Worm (Caenorhabditis elegans) whole organism, young adult: ENCODE data around the gene F23B12.1.

Experiments used
- B0019.2 ChIP-seq: fragments of 200-800 bp; sonication (Bioruptor generic); conservative IDR thresholded peaks from 2 replicates; pipeline ENCODE4 v1.3.6; 2022; ENCODE audit warnings: missing genetic modification reagents, missing genetic modification characterization, missing compliant biosample characterization
- B0035.1 ChIP-seq: sonication (generic microtip); optimal IDR thresholded peaks from 2 replicates; lab custom pipeline; 2016; ENCODE audit warnings: missing genetic modification characterization, mild to moderate bottlenecking, missing compliant biosample characterization, missing genotype, missing genetic modification reagents
- F23B12.7 ChIP-seq: sonication (generic microtip); optimal IDR thresholded peaks from 2 replicates; lab custom pipeline; 2017; ENCODE audit warnings: missing genetic modification characterization, mild to moderate bottlenecking, missing compliant biosample characterization, antibody characterized with exemption, moderate library complexity; ENCODE audit not compliant: insufficient read depth
- F49E8.2 ChIP-seq: sonication (generic microtip); optimal IDR thresholded peaks from 3 replicates; lab custom pipeline; 2017; ENCODE audit warnings: missing genetic modification characterization, mild to moderate bottlenecking, missing compliant biosample characterization, antibody characterized with exemption, moderate library complexity; ENCODE audit not compliant: insufficient read depth
- F55B11.4 ChIP-seq: sonication (generic microtip); optimal IDR thresholded peaks from 2 replicates; lab custom pipeline; 2016; ENCODE audit warnings: missing compliant biosample characterization, missing genetic modification characterization, borderline replicate concordance; ENCODE audit not compliant: insufficient read depth
- F57A8.1 ChIP-seq: fragments of 200-800 bp; sonication (Bioruptor generic); optimal IDR thresholded peaks from 2 replicates; lab custom pipeline; 2018; ENCODE audit warnings: mild to moderate bottlenecking, missing genetic modification characterization, moderate library complexity, missing compliant biosample characterization
- Y53F4B.3 ChIP-seq: fragments of 200-800 bp; sonication (Bioruptor generic); IDR thresholded peaks from 2 replicates; pipeline ENCODE4 v1.3.6; 2022; ENCODE audit warnings: missing genetic modification reagents, missing genetic modification characterization, missing compliant biosample characterization
- Y53G8AR.9 ChIP-seq: fragments of 200-800 bp; sonication (Bioruptor generic); conservative IDR thresholded peaks from 2 replicates; pipeline ENCODE4 v1.3.6; 2022; ENCODE audit warnings: missing genetic modification reagents, missing genetic modification characterization, missing compliant biosample characterization
- akir-1 ChIP-seq: fragments of 200-800 bp; sonication (Bioruptor generic); optimal IDR thresholded peaks from 2 replicates; lab custom pipeline; 2018; ENCODE audit warnings: mild to moderate bottlenecking, missing genetic modification characterization, moderate library complexity, missing compliant biosample characterization
- ama-1 ChIP-seq, 3 experiments: fragments of 150-350 bp in 1 of 3; sonication (generic microtip) in 2 of 3; optimal IDR thresholded peaks; 2 replicates each; lab custom pipeline; 2014 to 2018; ENCODE audit warnings: missing biosample characterization in 2 of 3, missing genetic modification characterization in 2 of 3, missing genetic modification reagents in 2 of 3
- attf-3 ChIP-seq: fragments of 200-800 bp; sonication (Bioruptor generic); conservative IDR thresholded peaks from 2 replicates; pipeline ENCODE4 v1.3.6; 2022; ENCODE audit warnings: missing genetic modification reagents, missing genetic modification characterization, missing compliant biosample characterization
- attf-6 ChIP-seq: fragments of 200-800 bp; sonication (Bioruptor generic); IDR thresholded peaks from 2 replicates; pipeline ENCODE4 v1.3.6; 2022; ENCODE audit warnings: missing genetic modification reagents, missing genetic modification characterization, missing compliant biosample characterization
- bed-2 ChIP-seq: fragments of 200-800 bp; sonication (Bioruptor generic); IDR thresholded peaks from 2 replicates; pipeline ENCODE4 v1.3.6; 2022; ENCODE audit warnings: missing genetic modification reagents, missing genetic modification characterization, missing compliant biosample characterization
- cebp-1 ChIP-seq, 2 experiments: fragments of 200-800 bp in 1 of 2; sonication (Bioruptor generic) in 1 of 2; sonication (generic microtip) in 1 of 2; IDR thresholded peaks in 1 of 2; optimal IDR thresholded peaks in 1 of 2; 2 replicates each; pipeline versions ENCODE4 v1.3.6 to Lab custom; 2017 to 2022; ENCODE audit warnings: missing compliant biosample characterization in 2 of 2, missing genetic modification characterization in 2 of 2, mild to moderate bottlenecking in 1 of 2, missing genetic modification reagents in 1 of 2, moderate library complexity in 1 of 2
- cebp-2 ChIP-seq: fragments of 200-800 bp; sonication (Bioruptor generic); IDR thresholded peaks from 2 replicates; pipeline ENCODE4 v1.3.6; 2022; ENCODE audit warnings: missing genetic modification characterization, missing compliant biosample characterization
- ceh-79 ChIP-seq: sonication (generic microtip); optimal IDR thresholded peaks from 2 replicates; lab custom pipeline; 2017; ENCODE audit warnings: mild to moderate bottlenecking, missing genetic modification characterization, missing compliant biosample characterization
- die-1 ChIP-seq: sonication (generic microtip); optimal IDR thresholded peaks from 2 replicates; lab custom pipeline; 2016; ENCODE audit warnings: missing genotype, mild to moderate bottlenecking, missing genetic modification characterization, missing compliant biosample characterization
- dpff-1 ChIP-seq: sonication (generic microtip); optimal IDR thresholded peaks from 2 replicates; lab custom pipeline; 2017; ENCODE audit warnings: mild to moderate bottlenecking, missing genetic modification characterization, missing compliant biosample characterization
- egl-18 ChIP-seq: fragments of 200-800 bp; sonication (Bioruptor generic); IDR thresholded peaks from 2 replicates; pipeline ENCODE4 v1.3.6; 2022; ENCODE audit warnings: missing genetic modification reagents, missing genetic modification characterization, missing compliant biosample characterization
- ekl-4 ChIP-seq: fragments of 200-800 bp; sonication (Bioruptor generic); IDR thresholded peaks from 2 replicates; pipeline ENCODE4 v1.3.6; 2022; ENCODE audit warnings: missing genetic modification reagents, missing genetic modification characterization, missing compliant biosample characterization
- fkh-3 ChIP-seq: sonication (generic microtip); optimal IDR thresholded peaks from 2 replicates; lab custom pipeline; 2016; ENCODE audit warnings: mild to moderate bottlenecking, missing genetic modification characterization, missing compliant biosample characterization
- hmg-1.2 ChIP-seq: fragments of 200-800 bp; sonication (Bioruptor generic); IDR thresholded peaks from 2 replicates; pipeline ENCODE4 v1.3.6; 2022; ENCODE audit warnings: missing genetic modification reagents, missing genetic modification characterization, missing compliant biosample characterization
- hrde-1 ChIP-seq: sonication (generic microtip); optimal IDR thresholded peaks from 2 replicates; lab custom pipeline; 2016; ENCODE audit warnings: missing genetic modification characterization, mild to moderate bottlenecking, missing compliant biosample characterization, moderate library complexity, missing genotype, missing genetic modification reagents, borderline replicate concordance
- hsf-1 ChIP-seq: fragments of 200-800 bp; sonication (Bioruptor generic); IDR thresholded peaks from 2 replicates; pipeline ENCODE4 v1.3.6; 2022; ENCODE audit warnings: missing genetic modification reagents, missing genetic modification characterization, missing compliant biosample characterization
- lin-26 ChIP-seq: fragments of 200-800 bp; sonication (Bioruptor generic); IDR thresholded peaks from 2 replicates; pipeline ENCODE4 v1.3.6; 2022; ENCODE audit warnings: missing genetic modification reagents, missing genetic modification characterization, missing compliant biosample characterization
- madf-3 ChIP-seq: fragments of 200-800 bp; sonication (Bioruptor generic); IDR thresholded peaks from 2 replicates; pipeline ENCODE4 v1.3.6; 2022; ENCODE audit warnings: missing genetic modification reagents, missing genetic modification characterization, missing compliant biosample characterization
- nfya-2 ChIP-seq: fragments of 200-800 bp; sonication (Bioruptor generic); IDR thresholded peaks from 2 replicates; pipeline ENCODE4 v1.3.6; 2022; ENCODE audit warnings: missing genetic modification reagents, missing genetic modification characterization, missing compliant biosample characterization
- nfyb-1 ChIP-seq: fragments of 200-800 bp; sonication (Bioruptor generic); IDR thresholded peaks from 2 replicates; pipeline ENCODE4 v1.3.6; 2022; ENCODE audit warnings: missing genetic modification reagents, missing genetic modification characterization, missing compliant biosample characterization
- nhr-120 ChIP-seq: fragments of 200-800 bp; sonication (Bioruptor generic); IDR thresholded peaks from 2 replicates; pipeline ENCODE4 v1.3.6; 2022; ENCODE audit warnings: missing genetic modification characterization, missing compliant biosample characterization
- nhr-179 ChIP-seq: sonication (generic microtip); optimal IDR thresholded peaks from 2 replicates; lab custom pipeline; 2016; ENCODE audit warnings: mild to moderate bottlenecking, missing genetic modification characterization, missing compliant biosample characterization
- nhr-80 ChIP-seq: sonication (generic microtip); optimal IDR thresholded peaks from 2 replicates; lab custom pipeline; 2016; ENCODE audit warnings: missing genetic modification characterization, missing compliant biosample characterization
- nhr-90 ChIP-seq: sonication (generic microtip); optimal IDR thresholded peaks from 2 replicates; lab custom pipeline; 2016; ENCODE audit warnings: missing genotype, mild to moderate bottlenecking, missing genetic modification characterization, missing compliant biosample characterization
- pbrm-1 ChIP-seq: fragments of 200-800 bp; sonication (Bioruptor generic); IDR thresholded peaks from 2 replicates; pipeline ENCODE4 v1.3.6; 2022; ENCODE audit warnings: missing genetic modification reagents, missing genetic modification characterization, missing compliant biosample characterization
- snpc-1.1 ChIP-seq: sonication (generic microtip); optimal IDR thresholded peaks from 2 replicates; lab custom pipeline; 2017; ENCODE audit warnings: missing genetic modification characterization, mild to moderate bottlenecking, missing compliant biosample characterization, antibody characterized with exemption, moderate library complexity, missing genotype, missing genetic modification reagents; ENCODE audit not compliant: insufficient read depth
- snpc-4 ChIP-seq, 5 experiments: fragments of 150-350 bp in 1 of 5; sonication (generic microtip) in 4 of 5; optimal IDR thresholded peaks; 2 replicates each; lab custom pipeline; 2014 to 2018; ENCODE audit warnings: missing genetic modification characterization in 5 of 5, missing biosample characterization in 3 of 5, antibody characterized with exemption in 2 of 5, mild to moderate bottlenecking in 2 of 5, missing compliant biosample characterization in 2 of 5, missing genotype in 2 of 5, moderate library complexity in 2 of 5, missing genetic modification reagents in 1 of 5
- sptf-2 ChIP-seq: fragments of 200-800 bp; sonication (Bioruptor generic); optimal IDR thresholded peaks from 2 replicates; lab custom pipeline; 2018; ENCODE audit warnings: mild to moderate bottlenecking, missing genetic modification characterization, missing compliant biosample characterization
- tlf-1 ChIP-seq: fragments of 200-800 bp; sonication (Bioruptor generic); optimal IDR thresholded peaks from 2 replicates; lab custom pipeline; 2018; ENCODE audit warnings: mild to moderate bottlenecking, missing genetic modification characterization, missing compliant biosample characterization
- ztf-28 ChIP-seq: fragments of 200-800 bp; sonication (Bioruptor generic); IDR thresholded peaks from 2 replicates; pipeline ENCODE4 v1.3.6; 2022; ENCODE audit warnings: missing genetic modification reagents, missing genetic modification characterization, missing compliant biosample characterization

F23B12.1 gene

ce11 chrV:14409905-14410304 lies 19.1 kb upstream of the F23B12.1 start:
- TF ChIP-seq cebp-1 (GFP tag; IDR thresholded peaks at IDR 0.05; lab: Robert Waterston, UW) (no peak), cebp-1 (tag; optimal IDR thresholded peaks at IDR 0.05; lab: Kevin White, UChicago) (peak; percentile 87), cebp-2 (0 out of 2 replicates have a peak, but pooled peaks have one; percentile 13), akir-1 (GFP tag; lab: Kevin White, UChicago) (no peak), egl-18 (GFP tag; lab: Robert Waterston, UW) (no peak), Y53F4B.3 (GFP tag; lab: Robert Waterston, UW) (no peak), snpc-4 (GFP tag; optimal IDR thresholded peaks at IDR 0.05; lab: Kevin White, UChicago) (no peak), snpc-4 (tag; optimal IDR thresholded peaks at IDR 0.05; lab: Kevin White, UChicago) (peak in 2 of 4 experiments; percentile 85)

- TF ChIP-seq attf-3 (GFP tag; lab: Robert Waterston, UW) (no peak), dpff-1 (tag; lab: Kevin White, UChicago) (no peak), cebp-1 (GFP tag; IDR thresholded peaks at IDR 0.05; lab: Robert Waterston, UW) (no peak; the same call in 1 of the 2 replicates), cebp-1 (tag; optimal IDR thresholded peaks at IDR 0.05; lab: Kevin White, UChicago) (peak; percentile 31), nhr-90 (tag; lab: Kevin White, UChicago) (peak; percentile 65), F55B11.4 (tag; lab: Kevin White, UChicago) (no peak), die-1 (peak; percentile 29), hsf-1 (0 out of 2 replicates have a peak, but pooled peaks have one; percentile 32), sptf-2 (GFP tag; lab: Kevin White, UChicago) (no peak), ama-1 (optimal IDR thresholded peaks at IDR 0.05; lab: Kevin White, UChicago) (peak; percentile 43), ama-1 (GFP tag; optimal IDR thresholded peaks at IDR 0.05; lab: Kevin White, UChicago) (peak in 1 of 2 experiments; percentile 60), ekl-4 (GFP tag; lab: Robert Waterston, UW) (0 out of 2 replicates have a peak, but pooled peaks have one; percentile 42), fkh-3 (tag; lab: Kevin White, UChicago) (no peak), ceh-79 (peak; percentile 12), madf-3 (peak; percentile 13; the same call in 1 of the 2 replicates), attf-6 (no peak), F49E8.2 (tag; lab: Kevin White, UChicago) (peak; percentile 22), tlf-1 (GFP tag; lab: Kevin White, UChicago) (peak; percentile 0), hrde-1 (tag; lab: Kevin White, UChicago) (no peak), akir-1 (GFP tag; lab: Kevin White, UChicago) (no peak), snpc-4 (GFP tag; optimal IDR thresholded peaks at IDR 0.05; lab: Kevin White, UChicago) (no peak), snpc-4 (tag; optimal IDR thresholded peaks at IDR 0.05; lab: Kevin White, UChicago) (peak in 1 of 4 experiments; percentile 25), lin-26 (GFP tag; lab: Robert Waterston, UW) (0 out of 2 replicates have a peak, but pooled peaks have one; percentile 12), nfya-2 (no peak), nfyb-1 (GFP tag; lab: Robert Waterston, UW) (0 out of 2 replicates have a peak, but pooled peaks have one; percentile 40)
Measured at ce11 chrV:14411989-14412388, 17.0 kb upstream of the F23B12.1 start.

- TF ChIP-seq F23B12.7 (tag; lab: Kevin White, UChicago) (no peak), nhr-80 (tag; lab: Kevin White, UChicago) (peak; percentile 73)
Measured at ce11 chrV:14414032-14414431, 14.9 kb upstream of the F23B12.1 start.

- TF ChIP-seq cebp-2 = no peak
- TF ChIP-seq ztf-28 (GFP tag; lab: Robert Waterston, UW) = no peak
- no peak for TF ChIP-seq B0035.1 (tag; lab: Kevin White, UChicago)
- TF ChIP-seq bed-2 (GFP tag; lab: Robert Waterston, UW) = no peak
- peak; percentile 60; the same call in 1 of the 2 replicates for TF ChIP-seq nfyb-1 (GFP tag; lab: Robert Waterston, UW)
- no peak for TF ChIP-seq B0019.2
- TF ChIP-seq snpc-1.1 (tag; lab: Kevin White, UChicago) = no peak
- peak; percentile 63; the same call in 1 of the 2 replicates for TF ChIP-seq Y53G8AR.9 (GFP tag; lab: Robert Waterston, UW)
- no peak for TF ChIP-seq F57A8.1 (GFP tag; lab: Kevin White, UChicago)
- TF ChIP-seq dpff-1 (tag; lab: Kevin White, UChicago) = no peak
- 0 out of 2 replicates have a peak, but pooled peaks have one; percentile 13 for TF ChIP-seq pbrm-1
- TF ChIP-seq F55B11.4 (tag; lab: Kevin White, UChicago) = no peak
- TF ChIP-seq nhr-90 (tag; lab: Kevin White, UChicago) = no peak
- no peak for TF ChIP-seq nhr-120 (GFP tag; lab: Robert Waterston, UW)
- TF ChIP-seq Y53F4B.3 (GFP tag; lab: Robert Waterston, UW) = no peak
- no peak for TF ChIP-seq nhr-179 (tag; lab: Kevin White, UChicago)
- no peak for TF ChIP-seq hmg-1.2 (GFP tag; lab: Robert Waterston, UW)
Measured at ce11 chrV:14414964-14415564, 13.9 kb upstream of the F23B12.1 start, which contains the start of the genes nxf-1 and C15H11.11. Gene nxf-1, minus strand, starts transcription at chrV:14415014. Gene C15H11.11, plus strand, starts transcription at chrV:14415499.
